Worm (Caenorhabditis elegans) whole organism, L1 larva: ENCODE results near the gene sluh-7.

Experiments used
- C16A3.4 ChIP-seq: fragments of 150-350 bp; optimal IDR thresholded peaks from 2 replicates; lab custom pipeline; 2014; ENCODE audit warnings: missing biosample characterization, missing genetic modification characterization
- elt-2 ChIP-seq: sonication (generic microtip); optimal IDR thresholded peaks from 2 replicates; lab custom pipeline; 2016; ENCODE audit warnings: missing genetic modification characterization, mild to moderate bottlenecking, inconsistent platforms, missing compliant biosample characterization, missing genetic modification reagents
- lin-13 ChIP-seq: fragments of 150-350 bp; optimal IDR thresholded peaks from 2 replicates; lab custom pipeline; 2014; ENCODE audit warnings: missing biosample characterization, missing genetic modification reagents, missing genetic modification characterization
- lsy-2 ChIP-seq, 2 experiments: fragments of 150-350 bp; optimal IDR thresholded peaks; 2 replicates each; lab custom pipeline; 2014; ENCODE audit warnings: missing biosample characterization in 2 of 2, missing genetic modification characterization in 2 of 2
- nhr-11 ChIP-seq: fragments of 150-350 bp; optimal IDR thresholded peaks from 2 replicates; lab custom pipeline; 2014; ENCODE audit warnings: missing biosample characterization, missing genetic modification characterization
- nhr-28 ChIP-seq: fragments of 150-350 bp; optimal IDR thresholded peaks from 2 replicates; lab custom pipeline; 2014; ENCODE audit warnings: missing biosample characterization, missing genetic modification characterization
- nhr-47 ChIP-seq: sonication (generic microtip); optimal IDR thresholded peaks from 2 replicates; lab custom pipeline; 2016; ENCODE audit warnings: mild to moderate bottlenecking, missing genetic modification characterization, moderate library complexity, missing compliant biosample characterization
- pqm-1 ChIP-seq: sonication (generic microtip); optimal IDR thresholded peaks from 3 replicates; lab custom pipeline; 2017; ENCODE audit warnings: missing biosample characterization, missing genetic modification characterization
- snpc-4 ChIP-seq: fragments of 150-350 bp; optimal IDR thresholded peaks from 2 replicates; lab custom pipeline; 2014; ENCODE audit warnings: missing biosample characterization, missing genetic modification characterization
- unc-62 ChIP-seq: fragments of 150-350 bp; optimal IDR thresholded peaks from 2 replicates; lab custom pipeline; 2014; ENCODE audit warnings: missing biosample characterization, missing genetic modification reagents, missing genetic modification characterization

DNA sequence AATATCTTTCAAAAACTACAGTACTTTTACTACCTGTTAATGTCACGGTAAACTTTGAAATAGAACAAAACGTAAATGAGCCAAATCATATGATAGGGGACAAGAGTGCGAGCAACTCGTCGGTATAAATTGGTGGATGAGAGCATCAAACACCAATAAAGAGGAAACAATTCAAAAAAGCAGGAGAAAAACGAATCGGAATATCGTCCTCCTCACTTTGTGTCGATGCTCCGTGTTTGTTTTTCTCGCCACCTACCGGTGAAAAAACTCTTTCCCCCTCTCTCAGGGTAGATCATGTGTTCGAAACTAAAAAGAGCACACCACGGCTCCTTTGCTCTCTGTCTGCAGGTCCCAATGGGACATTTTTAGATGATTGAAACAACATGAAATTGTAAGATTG is 27.5 kb downstream of the sluh-7 start:
- TF ChIP-seq nhr-47 (tag; lab: Kevin White, UChicago) (no peak), nhr-11 (no peak), snpc-4 (tag; lab: Kevin White, UChicago) (no peak), lin-13 (no peak), elt-2 (tag; lab: Kevin White, UChicago) (no peak), lsy-2 (tag; optimal IDR thresholded peaks at IDR 0.05; lab: Kevin White, UChicago) (no peak), C16A3.4 (tag; lab: Kevin White, UChicago) (no peak), unc-62 (no peak), pqm-1 (tag; lab: Kevin White, UChicago) (no peak), nhr-28 (tag; lab: Kevin White, UChicago) (no peak)
